Fruit fly (Drosophila melanogaster) whole organism, embryonic: ENCODE measurements around the gene CG34353.

Experiments
- Ada2b ChIP-seq: fragments of 200-800 bp; sonication (Bioruptor generic); IDR thresholded peaks from 2 replicates; pipeline ENCODE4 v1.3.6; 2022; ENCODE audit warnings: missing biosample characterization, missing genetic modification characterization
- Bdp1 ChIP-seq: fragments of 200-800 bp; sonication (Bioruptor generic); optimal IDR thresholded peaks from 3 replicates; lab custom pipeline; 2016; ENCODE audit warnings: missing biosample characterization, missing genetic modification characterization
- CG10431 ChIP-seq: fragments of 200-800 bp; sonication (Bioruptor generic); optimal IDR thresholded peaks from 3 replicates; lab custom pipeline; 2018; ENCODE audit warnings: missing biosample characterization, mild to moderate bottlenecking, missing genetic modification characterization
- CG10979 ChIP-seq: fragments of 200-800 bp; sonication (Bioruptor generic); optimal IDR thresholded peaks from 2 replicates; lab custom pipeline; 2018; ENCODE audit warnings: missing biosample characterization, mild to moderate bottlenecking, missing genetic modification characterization, moderate library complexity
- CG11504 ChIP-seq: fragments of 200-800 bp; sonication (Bioruptor generic); optimal IDR thresholded peaks from 3 replicates; lab custom pipeline; 2019; ENCODE audit warnings: missing biosample characterization, mild to moderate bottlenecking, missing genetic modification characterization, moderate library complexity
- CG11723 ChIP-seq: fragments of 200-800 bp; sonication (Bioruptor generic); optimal IDR thresholded peaks from 2 replicates; lab custom pipeline; 2017; ENCODE audit warnings: missing biosample characterization, mild to moderate bottlenecking, missing genetic modification characterization
- CG13296 ChIP-seq: fragments of 200-800 bp; sonication (Bioruptor generic); optimal IDR thresholded peaks from 3 replicates; lab custom pipeline; 2018; ENCODE audit warnings: missing biosample characterization, mild to moderate bottlenecking, missing genetic modification characterization
- CG13424 ChIP-seq: fragments of 200-800 bp; sonication (Bioruptor generic); optimal IDR thresholded peaks from 2 replicates; lab custom pipeline; 2019; ENCODE audit warnings: missing biosample characterization, mild to moderate bottlenecking, missing genetic modification characterization, moderate library complexity
- CG16779 ChIP-seq: fragments of 200-800 bp; sonication (Bioruptor generic); IDR thresholded peaks from 2 replicates; pipeline ENCODE4 v1.3.6; 2022; ENCODE audit warnings: missing biosample characterization, missing genetic modification characterization
- CG17328 ChIP-seq: fragments of 200-800 bp; sonication (Bioruptor generic); IDR thresholded peaks from 2 replicates; pipeline ENCODE4 v1.3.6; 2022; ENCODE audit warnings: missing biosample characterization, missing genetic modification characterization
- CG17359 ChIP-seq: fragments of 200-800 bp; sonication (Bioruptor generic); optimal IDR thresholded peaks from 3 replicates; lab custom pipeline; 2018; ENCODE audit warnings: missing biosample characterization, mild to moderate bottlenecking, missing genetic modification characterization, moderate library complexity
- CG17829 ChIP-seq: fragments of 200-800 bp; optimal IDR thresholded peaks from 2 replicates; lab custom pipeline; 2019; ENCODE audit warnings: missing biosample characterization, mild to moderate bottlenecking, missing genetic modification characterization, moderate library complexity
- CG2199 ChIP-seq: fragments of 200-800 bp; sonication (Bioruptor generic); IDR thresholded peaks from 3 replicates; pipeline ENCODE4 v1.3.6; 2022; ENCODE audit warnings: missing biosample characterization, missing genetic modification characterization
- CG31441 ChIP-seq: fragments of 200-800 bp; sonication (Bioruptor generic); IDR thresholded peaks from 2 replicates; pipeline ENCODE4 v1.3.6; 2022; ENCODE audit warnings: missing biosample characterization, missing genetic modification characterization
- CG6272 ChIP-seq: fragments of 200-800 bp; sonication (Bioruptor generic); IDR thresholded peaks from 2 replicates; pipeline ENCODE4 v1.3.6; 2022; ENCODE audit warnings: missing biosample characterization, missing genetic modification characterization
- CG9932 ChIP-seq: fragments of 200-800 bp; sonication (Bioruptor generic); IDR thresholded peaks from 2 replicates; pipeline ENCODE4 v1.3.6; 2022; ENCODE audit warnings: missing biosample characterization, missing genetic modification characterization
- D ChIP-seq, 2 experiments: fragments of 200-800 bp in 1 of 2; fragments of >200 bp in 1 of 2; sonication (Bioruptor generic) in 1 of 2; optimal IDR thresholded peaks; 2 replicates in 1 of 2; 3 replicates in 1 of 2; lab custom pipeline; 2017; ENCODE audit warnings: mild to moderate bottlenecking in 1 of 2, missing biosample characterization in 1 of 2, missing genetic modification characterization in 1 of 2, missing genetic modification reagents in 1 of 2
- E2f1 ChIP-seq: fragments of 200-800 bp; sonication (Bioruptor generic); IDR thresholded peaks from 2 replicates; pipeline ENCODE4 v1.3.6; 2022; ENCODE audit warnings: missing biosample characterization, missing genetic modification characterization
- Ets65A ChIP-seq: fragments of 200-800 bp; sonication (Bioruptor generic); peaks from one replicate; lab custom pipeline; 2016; ENCODE audit warnings: missing biosample characterization, missing genetic modification characterization
- HLH3B ChIP-seq: fragments of 200-800 bp; sonication (Bioruptor generic); IDR thresholded peaks from 2 replicates; pipeline ENCODE4 v1.3.6; 2022; ENCODE audit warnings: missing biosample characterization, missing genetic modification characterization
- MBD-R2 ChIP-seq: fragments of 200-800 bp; sonication (Bioruptor generic); IDR thresholded peaks from 2 replicates; pipeline ENCODE4 v1.3.6; 2022; ENCODE audit warnings: missing biosample characterization, missing genetic modification characterization
- NFAT ChIP-seq: fragments of 200-800 bp; sonication (Bioruptor generic); IDR thresholded peaks from 2 replicates; pipeline ENCODE4 v1.3.6; 2022; ENCODE audit warnings: missing biosample characterization, missing genetic modification characterization
- Nf-YC ChIP-seq: fragments of 200-800 bp; optimal IDR thresholded peaks from 3 replicates; lab custom pipeline; 2019; ENCODE audit warnings: missing biosample characterization, mild to moderate bottlenecking, missing genetic modification characterization, moderate library complexity
- Poxn ChIP-seq: fragments of 200-800 bp; sonication (Bioruptor generic); IDR thresholded peaks from 2 replicates; pipeline ENCODE4 v1.3.6; 2022; ENCODE audit warnings: missing biosample characterization, missing genetic modification characterization
- Ptx1 ChIP-seq: fragments of 200-800 bp; sonication (Bioruptor generic); IDR thresholded peaks from 2 replicates; pipeline ENCODE4 v1.3.6; 2022; ENCODE audit warnings: missing biosample characterization, missing genetic modification characterization
- Sin3A ChIP-seq: fragments of >200 bp; optimal IDR thresholded peaks from 2 replicates; lab custom pipeline; 2018
- Stat92E ChIP-seq, 3 experiments: fragments of >200 bp in 2 of 3; fragments of 200-800 bp in 1 of 3; sonication (Bioruptor generic) in 1 of 3; optimal IDR thresholded peaks; 2 replicates each; lab custom pipeline; 2017 to 2019; ENCODE audit warnings: missing biosample characterization in 3 of 3, missing genetic modification characterization in 3 of 3, mild to moderate bottlenecking in 1 of 3, moderate library complexity in 1 of 3
- TFAM ChIP-seq: fragments of 200-800 bp; sonication (Bioruptor generic); optimal IDR thresholded peaks from 2 replicates; lab custom pipeline; 2017; ENCODE audit warnings: missing biosample characterization, missing genetic modification characterization, inconsistent platforms
- YL-1 ChIP-seq: fragments of 200-800 bp; sonication (Bioruptor generic); optimal IDR thresholded peaks from 3 replicates; lab custom pipeline; 2017; ENCODE audit warnings: missing biosample characterization, mild to moderate bottlenecking, missing genetic modification characterization
- btn ChIP-seq: fragments of 200-800 bp; sonication (Bioruptor generic); optimal IDR thresholded peaks from 2 replicates; lab custom pipeline; 2016; ENCODE audit warnings: missing biosample characterization, missing genetic modification characterization
- cas ChIP-seq: fragments of 200-800 bp; sonication (Bioruptor generic); IDR thresholded peaks from 2 replicates; pipeline ENCODE4 v1.3.6; 2022; ENCODE audit warnings: missing biosample characterization, missing genetic modification characterization
- ci ChIP-seq: fragments of 200-800 bp; sonication (Bioruptor generic); IDR thresholded peaks from 3 replicates; pipeline ENCODE4 v1.3.6; 2022; ENCODE audit warnings: missing biosample characterization, missing genetic modification characterization
- crc ChIP-seq: fragments of 200-800 bp; sonication (Bioruptor generic); optimal IDR thresholded peaks from 2 replicates; lab custom pipeline; 2016; ENCODE audit warnings: missing biosample characterization, missing genetic modification characterization
- crol ChIP-seq: fragments of 200-800 bp; sonication (Bioruptor generic); IDR thresholded peaks from 2 replicates; pipeline ENCODE4 v1.3.6; 2022; ENCODE audit warnings: missing biosample characterization, missing genetic modification characterization
- crp ChIP-seq, 2 experiments: fragments of 200-800 bp; sonication (Bioruptor generic); optimal IDR thresholded peaks; 2 replicates in 1 of 2; 3 replicates in 1 of 2; lab custom pipeline; 2017; ENCODE audit warnings: missing biosample characterization in 2 of 2, missing genetic modification characterization in 2 of 2, mild to moderate bottlenecking in 1 of 2, moderate library complexity in 1 of 2
- dan ChIP-seq: fragments of 200-800 bp; sonication (Bioruptor generic); IDR thresholded peaks from 2 replicates; pipeline ENCODE4 v1.3.6; 2022; ENCODE audit warnings: missing biosample characterization, missing genetic modification characterization
- disco-r ChIP-seq: fragments of 200-800 bp; sonication (Bioruptor generic); optimal IDR thresholded peaks from 2 replicates; lab custom pipeline; 2016; ENCODE audit warnings: missing biosample characterization, missing genetic modification characterization
- ftz-f1 ChIP-seq: fragments of 200-800 bp; sonication (Bioruptor generic); optimal IDR thresholded peaks from 2 replicates; lab custom pipeline; 2016; ENCODE audit warnings: missing biosample characterization, missing genetic modification characterization
- grn ChIP-seq: fragments of 200-800 bp; sonication (Bioruptor generic); optimal IDR thresholded peaks from 3 replicates; lab custom pipeline; 2017; ENCODE audit warnings: missing biosample characterization, missing genetic modification characterization
- klu ChIP-seq: fragments of 200-800 bp; sonication (Bioruptor generic); IDR thresholded peaks from 2 replicates; pipeline ENCODE4 v1.3.6; 2022; ENCODE audit warnings: missing biosample characterization, missing genetic modification characterization
- pan ChIP-seq, 4 experiments: fragments of >200 bp in 3 of 4; fragments of 200-800 bp in 1 of 4; sonication (Bioruptor generic) in 1 of 4; optimal IDR thresholded peaks in 3 of 4; IDR thresholded peaks in 1 of 4; 2 replicates each; pipeline versions ENCODE4 v1.3.6 to Lab custom; 2017 to 2022; ENCODE audit warnings: missing biosample characterization in 2 of 4, missing genetic modification characterization in 2 of 4, mixed read lengths in 1 of 4
- rib ChIP-seq: fragments of 200-800 bp; sonication (Bioruptor generic); IDR thresholded peaks from 2 replicates; pipeline ENCODE4 v1.3.6; 2022; ENCODE audit warnings: missing biosample characterization, missing genetic modification characterization
- ro ChIP-seq: fragments of 200-800 bp; sonication (Bioruptor generic); IDR thresholded peaks from 2 replicates; pipeline ENCODE4 v1.3.6; 2022; ENCODE audit warnings: missing biosample characterization, missing genetic modification characterization
- shn ChIP-seq: fragments of 200-800 bp; sonication (Bioruptor generic); optimal IDR thresholded peaks from 3 replicates; lab custom pipeline; 2016; ENCODE audit warnings: missing biosample characterization, missing genetic modification characterization
- sug ChIP-seq: fragments of 200-800 bp; optimal IDR thresholded peaks from 2 replicates; lab custom pipeline; 2019; ENCODE audit warnings: missing biosample characterization, mild to moderate bottlenecking, missing genetic modification characterization, moderate library complexity
- tll ChIP-seq, 2 experiments: fragments of 200-800 bp in 1 of 2; fragments of >200 bp in 1 of 2; sonication (Bioruptor generic) in 1 of 2; optimal IDR thresholded peaks; 2 replicates each; lab custom pipeline; 2017 to 2019; ENCODE audit warnings: missing biosample characterization in 2 of 2, missing genetic modification characterization in 2 of 2, mild to moderate bottlenecking in 1 of 2, moderate library complexity in 1 of 2
- unpg ChIP-seq: fragments of 200-800 bp; sonication (Bioruptor generic); optimal IDR thresholded peaks from 3 replicates; lab custom pipeline; 2018; ENCODE audit warnings: missing biosample characterization, mild to moderate bottlenecking, missing genetic modification characterization, moderate library complexity
- wek ChIP-seq: fragments of 200-800 bp; sonication (Bioruptor generic); optimal IDR thresholded peaks from 3 replicates; lab custom pipeline; 2018; ENCODE audit warnings: missing biosample characterization, mild to moderate bottlenecking, missing genetic modification characterization, moderate library complexity

The CG34353 gene

dm6 chr3R:27937752-27938694, 32.4 kb upstream of the CG34353 start, which contains the start of the genes NSD and BOD1 (continued):
- TF ChIP-seq D (optimal IDR thresholded peaks at IDR 0.05; lab: Kevin White, UChicago) (no peak), D (GFP tag; optimal IDR thresholded peaks at IDR 0.05; lab: Kevin White, UChicago) (no peak), crol (peak; percentile 8; the same call in 1 of the 2 replicates), Ada2b (peak; percentile 66), CG10979 (no peak), crc (no peak), crp (GFP tag; optimal IDR thresholded peaks at IDR 0.05; lab: Kevin White, UChicago) (peak in 1 of 2 experiments; percentile 39), CG13424 (tag; lab: Kevin White, UChicago) (peak; percentile 45), CG31441 (no peak; the same call in 1 of the 2 replicates), dan (GFP tag; lab: Robert Waterston, UW) (no peak), disco-r (GFP tag; lab: Kevin White, UChicago) (no peak), ci (peak; percentile 57), Ptx1 (GFP tag; lab: Robert Waterston, UW) (peak; percentile 72), CG17829 (tag; lab: Kevin White, UChicago) (peak; percentile 49), NFAT (GFP tag; lab: Robert Waterston, UW) (peak; percentile 85), sug (peak; percentile 40), Stat92E (GFP tag; optimal IDR thresholded peaks at IDR 0.05; lab: Kevin White, UChicago) (no peak), CG17328 (peak; percentile 50; the same call in 1 of the 2 replicates), HLH3B (GFP tag; lab: Robert Waterston, UW) (peak; percentile 52; the same call in 1 of the 2 replicates), Ets65A (GFP tag; lab: Kevin White, UChicago) (peak; percentile 80), btn (GFP tag; lab: Kevin White, UChicago) (no peak), E2f1 (GFP tag; lab: Robert Waterston, UW) (peak; percentile 84), cas (GFP tag; lab: Robert Waterston, UW) (peak; percentile 57; the same call in 1 of the 2 replicates), rib (GFP tag; lab: Robert Waterston, UW) (no peak), unpg (GFP tag; lab: Kevin White, UChicago) (peak; percentile 46), CG10431 (peak; percentile 21), Bdp1 (no peak), CG11723 (GFP tag; lab: Kevin White, UChicago) (no peak), shn (GFP tag; lab: Kevin White, UChicago) (no peak), Sin3A (lab: Kevin White, UChicago) (peak; percentile 5), klu (GFP tag; lab: Robert Waterston, UW) (peak; percentile 69), TFAM (GFP tag; lab: Kevin White, UChicago) (no peak), pan (optimal IDR thresholded peaks at IDR 0.05; lab: Kevin White, UChicago) (no peak), pan (GFP tag; optimal IDR thresholded peaks at IDR 0.05 in 1 of 2, IDR thresholded peaks at IDR 0.05 in 1 of 2) (peak in 1 of 2 experiments; percentile 66), CG9932 (GFP tag; lab: Robert Waterston, UW) (peak; percentile 94), tll (GFP tag; optimal IDR thresholded peaks at IDR 0.05; lab: Kevin White, UChicago) (no peak), ro (peak; percentile 34; the same call in 1 of the 2 replicates), CG11504 (no peak), Poxn (GFP tag; lab: Robert Waterston, UW) (peak; percentile 37; the same call in 1 of the 2 replicates), wek (GFP tag; lab: Kevin White, UChicago) (no peak), CG13296 (GFP tag; lab: Kevin White, UChicago) (no peak), MBD-R2 (GFP tag; lab: Robert Waterston, UW) (peak; percentile 88), YL-1 (GFP tag; lab: Kevin White, UChicago) (peak; percentile 68), Nf-YC (tag; lab: Kevin White, UChicago) (peak; percentile 2), CG6272 (peak; percentile 79), ftz-f1 (GFP tag; lab: Kevin White, UChicago) (no peak), grn (no peak), CG16779 (no peak; the same call in 1 of the 2 replicates), CG2199 (no peak), CG17359 (tag; lab: Kevin White, UChicago) (peak; percentile 48)
